Fruit fly (Drosophila melanogaster) Kc167 (cell line): ENCODE measurements around the gene CG1492.

ENCODE experiments used
- Myc ChIP-seq: fragments of >200 bp; optimal IDR thresholded peaks from 2 replicates; lab custom pipeline; 2017; ENCODE audit warnings: missing external identifiers
- Sin3A ChIP-seq: fragments of >200 bp; optimal IDR thresholded peaks from 2 replicates; lab custom pipeline; 2018; ENCODE audit warnings: missing external identifiers
- h ChIP-seq: fragments of >200 bp; optimal IDR thresholded peaks from 3 replicates; lab custom pipeline; 2018; ENCODE audit warnings: missing external identifiers
- insv ChIP-seq: fragments of >200 bp; optimal IDR thresholded peaks from 3 replicates; lab custom pipeline; 2018; ENCODE audit warnings: missing external identifiers
- psq ChIP-seq: fragments of >200 bp; optimal IDR thresholded peaks from 2 replicates; lab custom pipeline; 2017; ENCODE audit warnings: missing external identifiers
- ttk ChIP-seq: sonication (Bioruptor generic); optimal IDR thresholded peaks from 2 replicates; lab custom pipeline; 2017; ENCODE audit warnings: missing external identifiers

Gene CG1492

DNA sequence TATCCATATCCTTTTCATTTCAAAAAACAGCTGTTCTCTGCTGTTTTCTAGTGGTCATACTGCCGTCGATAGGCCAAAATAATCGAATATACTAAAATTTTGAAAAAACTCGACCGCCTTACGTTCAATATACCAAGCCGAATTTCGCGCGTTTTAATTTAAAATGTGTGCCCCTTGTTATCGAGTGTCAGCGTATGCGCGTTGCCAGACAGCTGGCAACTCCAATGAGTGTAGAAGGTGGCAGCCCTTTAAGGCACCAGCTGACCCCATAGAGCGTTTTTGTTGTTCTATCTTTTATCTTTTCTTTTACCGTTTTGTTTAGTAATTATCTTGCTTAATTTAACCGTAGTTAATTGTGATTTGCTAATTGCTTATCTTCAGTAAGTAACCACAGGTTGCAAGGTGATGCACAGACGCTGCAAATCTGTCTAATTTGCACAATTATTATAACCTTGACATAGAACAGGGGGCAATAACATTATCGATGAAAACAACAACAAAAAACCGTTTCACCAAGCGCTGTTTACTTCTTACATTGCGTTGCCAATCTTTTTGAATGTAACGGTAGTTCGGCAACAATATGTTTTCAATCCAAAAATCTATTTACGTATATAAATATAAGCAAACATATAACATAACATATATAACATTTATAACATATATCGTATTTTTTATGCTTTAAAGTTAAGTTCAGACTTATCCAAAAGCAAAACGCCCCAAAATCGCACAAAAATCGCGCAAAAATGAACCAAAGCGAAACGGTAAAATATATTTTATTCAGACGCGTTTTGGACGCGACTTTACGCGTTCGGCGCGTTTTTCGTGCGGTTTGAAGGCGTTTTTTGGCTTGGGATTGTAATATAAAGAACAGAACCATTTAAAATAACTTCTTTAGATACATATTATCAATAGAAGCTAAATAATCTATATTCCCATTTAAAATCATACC is at the start of gene CG1492, which contains the start of gene regucalcin:
Gene CG1492, minus strand, starts transcription at position 63 of the 949 bp plus-strand sequence.
Gene regucalcin, plus strand, starts transcription at position 229 of the 949 bp plus-strand sequence.
- no peak for TF ChIP-seq Myc (lab: Kevin White, UChicago)
- peak; percentile 41 for TF ChIP-seq psq (lab: Kevin White, UChicago)

DNA sequence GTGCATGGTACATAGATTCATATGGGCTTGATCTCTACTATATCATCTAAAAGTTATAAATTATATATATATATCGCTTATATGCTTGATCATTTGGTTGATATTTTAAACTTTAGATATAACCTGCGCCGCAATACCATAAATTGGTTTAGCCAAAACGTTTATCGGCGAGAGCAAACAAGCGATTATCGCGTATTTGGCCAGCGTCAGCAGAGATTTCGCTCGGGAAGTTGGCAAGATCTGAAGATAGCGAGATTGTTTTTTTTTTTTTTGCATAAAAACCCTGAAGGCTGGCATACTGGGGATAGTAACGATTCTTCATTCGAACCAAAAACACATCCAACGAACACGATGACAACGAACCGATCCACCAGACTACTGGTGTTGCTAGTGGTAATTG is 47.5 kb upstream of the CG1492 start, which contains the start of gene Muc11A:
Gene Muc11A, plus strand, starts transcription at position 301 of the 400 bp plus-strand sequence.
- TF ChIP-seq psq (lab: Kevin White, UChicago) (no peak), Myc (lab: Kevin White, UChicago) (no peak), h (lab: Kevin White, UChicago) (no peak), Sin3A (lab: Kevin White, UChicago) (no peak)

DNA sequence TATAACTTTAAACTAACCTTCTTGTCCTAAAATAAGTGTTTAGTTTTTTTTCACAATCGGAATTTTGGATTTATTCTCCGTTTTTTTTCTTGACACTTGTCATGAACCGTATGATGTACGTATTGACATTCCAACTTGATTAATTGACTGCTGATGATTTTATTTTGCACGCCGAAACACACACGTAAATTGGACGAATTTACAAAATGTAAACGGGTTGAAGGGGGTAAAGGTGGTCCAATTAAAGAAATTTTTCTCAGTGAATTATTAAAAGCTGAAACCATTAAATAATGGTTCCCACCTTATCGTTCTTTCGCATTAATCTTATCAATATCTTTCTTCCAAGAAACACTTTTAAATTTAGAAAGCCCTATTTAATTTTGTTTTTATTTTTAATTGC is 44.5 kb upstream of the CG1492 start, which contains the start of gene Uch-L5R:
Gene Uch-L5R, minus strand, starts transcription at position 101 of the 400 bp plus-strand sequence.
- TF ChIP-seq Sin3A (lab: Kevin White, UChicago): no peak
- no peak for TF ChIP-seq h (lab: Kevin White, UChicago)
- TF ChIP-seq ttk: no peak
- no peak for TF ChIP-seq insv (lab: Kevin White, UChicago)
- no peak for TF ChIP-seq psq (lab: Kevin White, UChicago)
- no peak for TF ChIP-seq Myc (lab: Kevin White, UChicago)

DNA sequence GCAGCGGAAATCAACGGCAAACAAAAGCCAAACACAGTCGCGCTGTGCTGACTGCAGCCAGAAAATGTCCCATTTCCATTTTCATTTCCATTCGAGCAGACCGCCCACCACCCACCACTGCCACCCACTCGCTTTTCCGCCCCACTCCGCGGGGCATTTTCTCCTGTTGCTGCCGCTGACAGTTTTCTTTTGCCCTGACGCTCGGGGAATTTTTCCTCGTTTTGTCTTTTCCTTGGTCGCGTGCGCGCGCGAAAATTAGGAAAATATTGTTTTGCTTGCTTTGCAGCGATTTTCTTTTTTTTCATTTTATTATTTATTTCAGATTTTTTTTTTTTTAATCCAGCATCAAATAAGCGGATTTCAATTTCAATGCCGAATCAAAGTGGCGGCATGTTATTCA is 38.3 kb upstream of the CG1492 start:
- no peak for TF ChIP-seq Sin3A (lab: Kevin White, UChicago)
- TF ChIP-seq Myc (lab: Kevin White, UChicago): no peak
- TF ChIP-seq ttk: no peak
- no peak for TF ChIP-seq insv (lab: Kevin White, UChicago)
- no peak for TF ChIP-seq h (lab: Kevin White, UChicago)
- TF ChIP-seq psq (lab: Kevin White, UChicago): no peak

DNA sequence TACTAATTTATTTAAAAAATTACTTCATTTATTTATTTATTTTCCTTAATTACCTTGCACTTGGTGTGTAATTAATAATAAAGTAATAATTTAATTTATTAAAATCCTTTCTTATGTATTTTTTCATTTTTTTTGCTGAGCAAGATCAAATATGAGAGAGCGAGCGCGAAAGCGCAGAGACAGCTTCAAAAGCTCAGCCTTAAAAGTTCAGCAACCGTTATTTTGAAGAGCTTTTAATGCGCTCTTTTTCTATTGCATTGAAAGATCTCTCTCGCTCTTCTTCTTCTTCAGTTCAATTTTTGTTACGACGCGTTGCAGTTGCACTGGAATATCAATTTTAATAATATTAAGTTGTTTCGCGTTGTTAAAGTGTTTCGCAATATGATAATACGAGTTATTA is 31.4 kb upstream of the CG1492 start, which contains the start of gene Ten-a:
Gene Ten-a, plus strand, starts transcription at position 301 of the 400 bp plus-strand sequence.
- TF ChIP-seq insv (lab: Kevin White, UChicago): no peak
- no peak for TF ChIP-seq Myc (lab: Kevin White, UChicago)
- TF ChIP-seq ttk: no peak
- no peak for TF ChIP-seq psq (lab: Kevin White, UChicago)
- TF ChIP-seq h (lab: Kevin White, UChicago): no peak
- no peak for TF ChIP-seq Sin3A (lab: Kevin White, UChicago)

DNA sequence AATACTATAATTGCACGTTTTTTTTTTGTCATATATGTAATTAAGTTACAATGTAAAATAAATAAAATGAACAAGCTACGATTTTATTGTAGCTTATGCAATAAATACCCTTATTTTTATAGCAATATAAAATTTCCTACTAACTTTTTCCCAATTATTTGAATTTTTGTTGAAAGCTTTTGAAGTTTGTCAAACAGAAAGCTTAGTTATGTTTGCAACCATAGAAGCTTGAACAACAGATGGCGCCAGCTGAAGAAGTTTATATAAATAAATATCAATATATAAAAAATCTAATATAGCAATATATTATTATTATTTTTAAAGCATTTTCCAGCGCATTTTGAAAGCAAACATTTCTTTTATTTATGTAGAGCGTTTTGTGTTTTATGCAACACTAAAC is 23.2 kb upstream of the CG1492 start:
- TF ChIP-seq insv (lab: Kevin White, UChicago): no peak
- no peak for TF ChIP-seq Myc (lab: Kevin White, UChicago)
- no peak for TF ChIP-seq psq (lab: Kevin White, UChicago)
- no peak for TF ChIP-seq Sin3A (lab: Kevin White, UChicago)
- no peak for TF ChIP-seq ttk
- TF ChIP-seq h (lab: Kevin White, UChicago): no peak

DNA sequence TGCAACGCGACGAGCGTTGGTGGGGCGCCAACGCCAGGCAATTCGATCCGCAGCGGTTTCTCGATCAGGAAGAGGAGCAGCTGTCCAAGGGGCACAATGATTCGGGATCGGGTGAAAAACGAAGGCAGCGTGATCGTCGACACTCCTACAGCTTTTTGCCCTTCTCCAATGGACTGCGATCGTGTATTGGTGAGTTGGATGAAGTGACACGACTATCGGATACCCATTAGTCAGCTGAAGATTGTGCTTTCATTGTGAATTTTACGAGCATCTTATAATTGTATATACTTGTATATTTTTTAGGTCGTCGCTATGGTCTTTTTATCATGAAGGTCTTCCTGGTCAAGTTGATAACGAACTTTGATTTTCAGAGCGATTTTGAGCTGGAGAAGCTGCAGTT is 22.7 kb upstream of the CG1492 start:
- no peak for TF ChIP-seq insv (lab: Kevin White, UChicago)
- no peak for TF ChIP-seq Myc (lab: Kevin White, UChicago)
- TF ChIP-seq ttk: no peak
- no peak for TF ChIP-seq h (lab: Kevin White, UChicago)
- TF ChIP-seq psq (lab: Kevin White, UChicago): no peak
- TF ChIP-seq Sin3A (lab: Kevin White, UChicago): no peak

DNA sequence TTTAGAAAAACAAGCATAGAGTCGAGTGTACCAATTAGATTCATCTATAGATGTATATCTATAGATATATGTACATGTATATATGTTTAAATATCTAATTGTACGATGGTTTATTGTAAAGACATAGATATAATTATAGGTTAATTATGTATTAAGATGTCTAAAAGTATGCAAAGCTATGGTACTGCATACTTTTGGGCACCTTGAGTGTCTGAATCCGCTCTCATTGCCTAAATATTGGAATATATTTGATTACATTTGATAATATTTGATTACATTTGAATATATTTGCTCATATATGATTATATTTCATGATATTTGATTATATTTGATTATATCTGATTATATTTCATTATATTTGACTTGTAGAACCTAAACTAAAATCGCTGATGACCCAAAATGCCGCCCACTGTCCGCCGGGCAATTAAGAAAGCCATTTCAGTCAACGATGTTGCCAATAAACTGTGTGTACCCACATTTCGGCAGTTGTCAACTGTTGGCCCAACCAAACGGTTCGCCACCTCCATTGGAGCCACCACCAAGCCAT is 20.2 kb upstream of the CG1492 start, which contains the start of gene Cyp318a1:
Gene Cyp318a1, plus strand, starts transcription at position 497 of the 547 bp plus-strand sequence.
- TF ChIP-seq insv (lab: Kevin White, UChicago) (no peak), Sin3A (lab: Kevin White, UChicago) (no peak), ttk (no peak), psq (lab: Kevin White, UChicago) (no peak), h (lab: Kevin White, UChicago) (no peak), Myc (lab: Kevin White, UChicago) (no peak)

DNA sequence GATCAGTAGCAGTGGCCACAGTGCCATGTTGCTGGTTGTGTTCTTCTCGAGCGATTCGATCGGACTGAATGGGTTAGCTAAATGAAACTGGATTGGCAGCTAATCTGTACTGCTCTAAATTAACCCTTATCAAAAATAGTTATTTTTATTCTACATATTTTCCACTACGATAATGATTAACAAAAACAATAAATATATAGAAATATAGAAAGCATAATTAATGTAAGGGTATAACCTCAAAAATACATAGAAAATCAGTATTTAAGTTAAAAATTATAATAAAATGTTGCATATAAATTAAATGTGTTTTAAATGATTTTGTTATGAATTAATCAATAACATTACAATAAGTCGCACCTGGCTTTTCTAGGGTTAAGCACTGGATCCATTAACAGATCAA is 19.4 kb upstream of the CG1492 start, which contains the start of gene Cyp311a1:
Gene Cyp311a1, minus strand, starts transcription at position 66 of the 400 bp plus-strand sequence.
- no peak for TF ChIP-seq Myc (lab: Kevin White, UChicago)
- TF ChIP-seq psq (lab: Kevin White, UChicago): no peak
- TF ChIP-seq h (lab: Kevin White, UChicago): no peak
- no peak for TF ChIP-seq ttk
- no peak for TF ChIP-seq Sin3A (lab: Kevin White, UChicago)
- no peak for TF ChIP-seq insv (lab: Kevin White, UChicago)

DNA sequence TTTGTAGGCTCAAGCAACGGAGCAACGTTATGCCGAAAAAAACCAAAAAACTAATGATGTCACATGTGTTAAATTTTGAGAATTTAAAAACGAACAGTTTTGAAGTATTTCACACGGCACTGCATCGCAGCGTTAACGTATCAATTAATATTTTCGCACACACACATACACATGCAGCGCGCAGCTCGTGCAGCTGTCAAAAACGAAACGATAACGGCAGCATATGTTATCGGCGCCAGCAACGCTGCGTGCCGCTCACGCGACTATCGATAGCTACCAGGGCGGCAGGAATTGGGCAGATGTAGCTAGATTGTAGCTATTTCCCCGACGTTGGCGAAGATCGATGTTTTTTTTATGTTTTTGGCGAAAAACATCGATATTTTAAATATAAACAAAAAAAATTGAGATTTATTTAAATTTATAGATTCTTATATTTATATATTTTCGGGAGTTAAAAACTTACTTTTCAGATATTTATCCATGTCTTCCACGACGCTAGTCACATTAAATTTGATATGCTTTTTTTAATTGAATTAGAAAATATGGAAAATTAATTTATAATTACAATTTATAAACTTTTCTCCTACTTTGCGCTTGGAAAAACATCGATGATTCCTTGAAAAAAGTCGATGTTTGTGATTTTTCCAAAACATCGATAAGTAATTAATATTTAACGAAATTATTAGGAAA is 17.0 kb upstream of the CG1492 start, which contains the start of gene Usp7:
Gene Usp7, minus strand, starts transcription at position 208 of the 690 bp plus-strand sequence.
- TF ChIP-seq h (lab: Kevin White, UChicago) (no peak), psq (lab: Kevin White, UChicago) (no peak), Myc (lab: Kevin White, UChicago) (no peak), ttk (no peak), Sin3A (lab: Kevin White, UChicago) (no peak), insv (lab: Kevin White, UChicago) (no peak)

DNA sequence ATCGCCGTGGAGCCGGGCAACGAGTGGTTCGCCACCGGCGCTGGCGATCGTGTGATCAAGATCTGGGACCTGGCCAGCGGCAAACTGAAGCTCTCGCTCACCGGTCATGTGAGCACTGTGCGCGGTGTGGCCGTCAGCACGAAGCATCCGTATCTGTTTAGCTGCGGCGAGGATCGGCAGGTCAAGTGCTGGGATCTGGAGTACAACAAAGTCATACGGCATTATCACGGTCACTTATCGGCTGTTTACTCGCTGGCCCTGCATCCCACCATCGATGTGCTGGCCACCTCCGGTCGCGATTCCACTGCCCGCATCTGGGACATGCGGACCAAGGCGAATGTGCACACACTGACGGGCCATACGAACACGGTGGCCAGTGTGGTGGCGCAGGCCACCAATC is 9.7 kb upstream of the CG1492 start:
- TF ChIP-seq ttk: no peak
- TF ChIP-seq h (lab: Kevin White, UChicago): no peak
- TF ChIP-seq psq (lab: Kevin White, UChicago): no peak
